Worm (Caenorhabditis elegans): ENCODE results near the gene F49H12.2.

F49H12.2 gene

ce11 chrX:2107414-2107813, 22.3 kb downstream of the F49H12.2 start:
- TF ChIP-seq lin-13 (tag; optimal IDR thresholded peaks at IDR 0.05) (no peak), bed-3 (GFP tag; optimal IDR thresholded peaks at IDR 0.05) (no peak), nhr-237 (tag; optimal IDR thresholded peaks at IDR 0.05) (no peak), unc-62 (GFP tag; optimal IDR thresholded peaks at IDR 0.05) (no peak), zip-8 (tag; optimal IDR thresholded peaks at IDR 0.05) (no peak)

- TF ChIP-seq pha-4 (tag; optimal IDR thresholded peaks at IDR 0.05) (no peak), nhr-237 (tag; optimal IDR thresholded peaks at IDR 0.05) (no peak), lin-13 (tag; optimal IDR thresholded peaks at IDR 0.05) (no peak), bed-3 (GFP tag; optimal IDR thresholded peaks at IDR 0.05) (no peak), ceh-43 (GFP tag; optimal IDR thresholded peaks at IDR 0.05) (no peak), ceh-83 (GFP tag; optimal IDR thresholded peaks at IDR 0.05) (no peak)
Observed at ce11 chrX:2108182-2108581, 23.1 kb downstream of the F49H12.2 start.

ce11 chrX:2108682-2109081, 23.6 kb downstream of the F49H12.2 start, which contains the start of gene F53B1.2:
TSS of gene F53B1.2 (plus strand) at chrX:2108982.
- TF ChIP-seq blmp-1 (tag; optimal IDR thresholded peaks at IDR 0.05) (no peak), flh-1 (GFP tag; optimal IDR thresholded peaks at IDR 0.05) (no peak), mls-2 (tag; optimal IDR thresholded peaks at IDR 0.05) (no peak), ham-2 (GFP tag; optimal IDR thresholded peaks at IDR 0.05) (no peak), elt-1 (tag; optimal IDR thresholded peaks at IDR 0.05; ENCODE audit: borderline replicate concordance, insufficient read depth) (no peak), nhr-237 (tag; optimal IDR thresholded peaks at IDR 0.05) (no peak), sem-2 (GFP tag; optimal IDR thresholded peaks at IDR 0.05) (no peak), lin-32 (GFP tag; optimal IDR thresholded peaks at IDR 0.05) (no peak), nhr-28 (tag; optimal IDR thresholded peaks at IDR 0.05) (no peak), hlh-1 (tag; optimal IDR thresholded peaks at IDR 0.05) (no peak)

ce11 chrX:2110603-2111327, 25.7 kb downstream of the F49H12.2 start:
- TF ChIP-seq bed-3 (GFP tag; optimal IDR thresholded peaks at IDR 0.05) (no peak), drap-1 (GFP tag; optimal IDR thresholded peaks at IDR 0.05) (no peak), cnd-1 (tag; optimal IDR thresholded peaks at IDR 0.05) (no peak), lin-32 (GFP tag; optimal IDR thresholded peaks at IDR 0.05) (no peak), ceh-43 (GFP tag; optimal IDR thresholded peaks at IDR 0.05) (no peak), ztf-11 (tag; optimal IDR thresholded peaks at IDR 0.05) (no peak), elt-1 (tag; optimal IDR thresholded peaks at IDR 0.05; ENCODE audit: borderline replicate concordance, insufficient read depth) (no peak), elt-3 (tag; optimal IDR thresholded peaks at IDR 0.05) (no peak), mab-5 (tag; optimal IDR thresholded peaks at IDR 0.05) (no peak), mep-1 (tag; optimal IDR thresholded peaks at IDR 0.05) (no peak), ceh-39 (tag; optimal IDR thresholded peaks at IDR 0.05) (no peak), pha-4 (tag; optimal IDR thresholded peaks at IDR 0.05) (no peak)

- TF ChIP-seq sem-2 (GFP tag; optimal IDR thresholded peaks at IDR 0.05) (no peak), flh-1 (GFP tag; optimal IDR thresholded peaks at IDR 0.05) (no peak), blmp-1 (tag; optimal IDR thresholded peaks at IDR 0.05) (no peak), M03D4.4 (tag; optimal IDR thresholded peaks at IDR 0.05) (no peak), lin-13 (tag; optimal IDR thresholded peaks at IDR 0.05) (no peak), ces-1 (GFP tag; optimal IDR thresholded peaks at IDR 0.05) (no peak), mls-2 (tag; optimal IDR thresholded peaks at IDR 0.05) (no peak), ham-2 (GFP tag; optimal IDR thresholded peaks at IDR 0.05) (no peak), hlh-1 (tag; optimal IDR thresholded peaks at IDR 0.05) (no peak), elt-3 (tag; optimal IDR thresholded peaks at IDR 0.05) (no peak), zip-8 (tag; optimal IDR thresholded peaks at IDR 0.05) (no peak), sptf-1 (tag; optimal IDR thresholded peaks at IDR 0.05) (no peak), lin-32 (GFP tag; optimal IDR thresholded peaks at IDR 0.05) (no peak), cnd-1 (tag; optimal IDR thresholded peaks at IDR 0.05) (no peak), ztf-11 (tag; optimal IDR thresholded peaks at IDR 0.05) (no peak), nhr-237 (tag; optimal IDR thresholded peaks at IDR 0.05) (no peak), unc-39 (tag; optimal IDR thresholded peaks at IDR 0.05) (no peak)
Observed at ce11 chrX:2113004-2113403, 27.9 kb downstream of the F49H12.2 start, which contains the start of gene bus-5. TSS of gene bus-5 (minus strand) at chrX:2113104.

- TF ChIP-seq elt-1 (tag; optimal IDR thresholded peaks at IDR 0.05; ENCODE audit: borderline replicate concordance, insufficient read depth) (peak; percentile 72), snpc-4 (tag; optimal IDR thresholded peaks at IDR 0.05) (no peak), tbx-8 (GFP tag; optimal IDR thresholded peaks at IDR 0.05) (no peak), sem-2 (GFP tag; optimal IDR thresholded peaks at IDR 0.05) (no peak), lin-13 (tag; optimal IDR thresholded peaks at IDR 0.05) (no peak), lsy-2 (tag; optimal IDR thresholded peaks at IDR 0.05) (no peak)
Observed at ce11 chrX:2114171-2114570, 29.1 kb downstream of the F49H12.2 start.

Data from whole organism, mixed stage, embryonic.